Worm (Caenorhabditis elegans): ENCODE results near the gene pcdr-1.

ce11 chrX:15650919-15651420 lies 15.6 kb upstream of the pcdr-1 start, which contains the start of gene F59D12.3:
- TF ChIP-seq fkh-10 (GFP tag; optimal IDR thresholded peaks at IDR 0.05) (no peak), aly-2 (tag; optimal IDR thresholded peaks at IDR 0.05) (no peak), unc-130 (GFP tag; optimal IDR thresholded peaks at IDR 0.05) (no peak), nhr-11 (tag; optimal IDR thresholded peaks at IDR 0.05) (no peak), egl-43 (GFP tag; IDR thresholded peaks at IDR 0.05) (no peak), ama-1 (optimal IDR thresholded peaks at IDR 0.05) (no peak), hmg-1.1 (GFP tag; IDR thresholded peaks at IDR 0.05) (no peak)
